Fruit fly (Drosophila melanogaster): ENCODE results near the gene Fancl.

Fancl gene

dm6 chr3R:10052695-10053382 is at the start of gene Fancl, which contains the start of gene Npc2e:
Gene Fancl, minus strand, starts transcription at chr3R:10052869.
Gene Npc2e, plus strand, starts transcription at chr3R:10053332.
- no peak for TF ChIP-seq CTCF (optimal IDR thresholded peaks at IDR 0.05)
- TF ChIP-seq CG8478 (optimal IDR thresholded peaks at IDR 0.05) = no peak

DNA sequence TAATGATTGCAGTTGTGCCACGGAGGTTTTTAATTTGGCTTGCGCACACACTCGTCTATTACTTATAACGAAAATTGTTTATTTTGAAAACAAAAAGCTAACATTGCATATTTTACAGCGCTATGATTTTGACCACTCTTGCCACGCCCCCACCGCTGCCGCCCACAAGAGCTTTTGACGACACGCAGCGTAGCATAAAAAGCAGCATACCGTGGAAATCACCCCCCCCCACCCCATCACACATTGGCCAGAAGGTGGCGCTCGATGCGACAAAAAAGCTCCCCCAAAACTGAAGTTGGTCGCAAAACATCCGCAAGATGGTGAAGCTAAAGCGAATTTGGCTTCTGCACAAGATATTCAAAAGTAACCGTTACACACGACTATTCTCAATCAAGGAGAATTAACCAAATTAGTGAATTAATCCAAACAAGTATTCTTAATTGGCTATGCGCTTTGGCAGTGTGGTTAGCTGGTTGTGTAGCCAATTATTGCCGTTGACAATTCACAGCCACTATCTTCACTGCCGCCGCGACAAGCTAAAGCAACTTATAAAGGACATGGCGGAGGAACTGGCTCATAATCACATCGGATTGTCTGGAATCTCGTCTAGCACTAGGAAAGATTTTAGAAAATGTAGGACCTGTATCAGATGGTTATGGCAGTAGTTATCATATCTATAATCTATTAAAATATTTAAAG is 48.0 kb upstream of the Fancl start:
- TF ChIP-seq CG8478 (optimal IDR thresholded peaks at IDR 0.05) = no peak
- peak; percentile 77 to 78 for TF ChIP-seq CTCF (optimal IDR thresholded peaks at IDR 0.05)

dm6 chr3R:10099401-10099848 is 46.8 kb upstream of the Fancl start:
- no peak for TF ChIP-seq CG8478 (optimal IDR thresholded peaks at IDR 0.05)
- no peak for TF ChIP-seq CTCF (optimal IDR thresholded peaks at IDR 0.05)

DNA sequence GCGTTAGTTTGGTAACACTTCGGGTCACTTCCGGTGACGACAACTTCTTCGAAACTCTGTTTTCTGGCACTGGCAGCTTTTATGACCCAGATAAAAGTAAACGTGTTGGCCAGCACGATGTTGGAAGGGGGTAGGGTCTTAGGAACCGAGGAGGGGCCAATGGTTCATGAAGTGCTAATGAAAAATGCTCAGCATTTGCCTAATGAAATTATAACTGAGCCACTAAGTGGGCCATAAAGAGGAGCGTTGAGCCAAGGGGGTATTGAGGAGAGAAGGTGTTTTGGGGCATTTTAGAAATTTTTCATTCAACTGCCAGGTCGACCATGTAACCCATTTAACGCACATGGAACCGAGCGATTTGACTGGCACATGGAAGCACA is 45.6 kb upstream of the Fancl start:
- TF ChIP-seq CG8478 (optimal IDR thresholded peaks at IDR 0.05) (no peak), CTCF (optimal IDR thresholded peaks at IDR 0.05) (no peak)

- TF ChIP-seq CG8478 (optimal IDR thresholded peaks at IDR 0.05) (no peak), CTCF (optimal IDR thresholded peaks at IDR 0.05) (no peak)
Measured at dm6 chr3R:10097531-10098295, 45.0 kb upstream of the Fancl start.

DNA sequence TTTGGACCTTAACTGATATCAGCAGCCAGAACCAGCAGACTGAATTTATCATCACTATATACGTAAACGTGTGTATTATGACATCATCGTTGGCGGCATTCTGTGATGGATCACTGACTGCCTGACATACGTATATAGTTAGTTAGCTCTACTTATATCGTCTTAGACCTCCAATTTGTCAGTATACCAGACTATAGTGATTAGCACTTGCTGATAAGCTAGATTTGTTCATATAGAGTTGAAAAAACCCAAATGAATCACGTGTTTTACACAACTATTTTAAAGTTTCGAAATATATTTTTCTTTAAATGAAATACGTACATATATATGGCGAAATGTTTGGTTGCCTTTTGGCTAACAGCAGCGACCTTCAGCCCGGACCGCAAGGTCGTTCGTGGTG is 43.1 kb upstream of the Fancl start:
- TF ChIP-seq CTCF (optimal IDR thresholded peaks at IDR 0.05) = no peak
- TF ChIP-seq CG8478 (optimal IDR thresholded peaks at IDR 0.05) = no peak

DNA sequence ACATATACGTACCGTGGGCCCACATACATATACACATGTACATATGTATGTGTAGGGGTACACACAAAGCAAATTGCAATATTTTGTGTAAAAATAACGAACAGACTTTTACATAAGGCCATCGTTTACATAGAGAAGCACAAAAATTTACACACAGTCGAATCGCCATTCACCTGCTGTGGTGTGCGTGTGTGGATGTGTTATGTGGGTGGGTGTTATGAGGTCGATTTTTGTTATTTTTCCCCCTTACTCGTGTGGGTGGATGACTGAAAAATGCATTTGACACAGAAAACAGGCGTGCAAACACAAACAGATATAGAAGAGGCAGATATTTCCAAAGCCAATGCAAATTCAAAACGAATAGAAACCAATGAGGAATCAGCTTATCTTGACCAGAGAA is 42.4 kb upstream of the Fancl start:
- no peak for TF ChIP-seq CTCF (optimal IDR thresholded peaks at IDR 0.05)
- no peak for TF ChIP-seq CG8478 (optimal IDR thresholded peaks at IDR 0.05)

DNA sequence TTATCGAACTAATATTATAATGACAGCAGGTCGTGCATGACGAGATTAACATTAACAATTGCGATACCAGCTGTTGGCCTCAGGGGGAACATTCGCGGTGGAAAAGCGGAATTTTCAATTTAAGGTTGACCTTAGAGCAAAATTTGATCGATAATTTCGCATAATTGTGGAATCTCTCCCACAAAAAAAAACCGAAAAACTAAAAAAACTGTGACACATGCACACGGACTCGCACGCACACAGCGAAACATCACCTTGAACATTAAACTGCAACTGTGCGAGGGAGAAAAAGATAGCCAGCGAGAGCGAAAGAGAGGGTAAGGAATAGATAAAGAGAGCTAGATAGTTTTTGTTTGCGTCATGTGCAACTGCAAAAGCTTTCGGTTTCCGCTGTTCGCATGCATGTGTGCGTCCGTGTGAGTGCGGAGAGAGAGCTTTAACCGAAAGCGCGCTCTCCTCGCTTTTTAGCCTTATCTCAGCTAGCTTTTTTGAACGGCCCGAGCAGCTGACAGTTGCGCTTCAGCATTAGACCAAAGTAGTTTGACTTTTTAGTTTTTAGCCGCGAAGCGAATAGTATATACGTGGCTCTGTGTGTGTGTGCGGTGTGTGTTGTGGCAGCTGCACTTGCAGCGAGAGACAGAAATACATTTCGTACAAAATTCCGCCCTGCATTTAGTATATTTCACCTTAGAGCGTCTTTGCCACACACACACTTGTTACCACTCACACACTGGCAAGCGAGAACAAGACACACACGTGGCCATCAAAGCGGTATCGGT is 40.8 kb upstream of the Fancl start:
- peak; percentile 26 for TF ChIP-seq CG8478 (optimal IDR thresholded peaks at IDR 0.05)
- no peak for TF ChIP-seq CTCF (optimal IDR thresholded peaks at IDR 0.05)

DNA sequence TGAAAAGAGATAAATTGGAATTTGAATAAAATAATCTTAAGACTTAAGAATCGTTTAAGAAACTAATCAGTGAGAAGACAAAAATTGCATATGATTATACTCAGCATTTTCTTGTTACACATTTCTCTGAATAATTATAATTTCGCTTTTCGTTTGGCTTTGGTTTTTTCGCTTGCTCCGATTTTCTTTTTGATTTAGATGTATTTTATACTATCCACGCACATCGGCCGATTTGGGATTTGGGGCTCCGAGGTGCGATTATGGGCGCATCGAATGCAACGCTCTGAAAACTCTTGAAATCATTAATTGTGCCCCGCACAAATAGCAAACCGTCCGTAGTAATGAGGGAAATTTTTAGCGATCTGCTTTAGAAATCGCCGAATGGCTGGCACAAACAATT is 38.8 kb upstream of the Fancl start:
- TF ChIP-seq CG8478 (optimal IDR thresholded peaks at IDR 0.05) (no peak), CTCF (optimal IDR thresholded peaks at IDR 0.05) (no peak)

- TF ChIP-seq CTCF (optimal IDR thresholded peaks at IDR 0.05) (no peak), CG8478 (optimal IDR thresholded peaks at IDR 0.05) (no peak)
Measured at dm6 chr3R:10090906-10091305, 38.2 kb upstream of the Fancl start.

DNA sequence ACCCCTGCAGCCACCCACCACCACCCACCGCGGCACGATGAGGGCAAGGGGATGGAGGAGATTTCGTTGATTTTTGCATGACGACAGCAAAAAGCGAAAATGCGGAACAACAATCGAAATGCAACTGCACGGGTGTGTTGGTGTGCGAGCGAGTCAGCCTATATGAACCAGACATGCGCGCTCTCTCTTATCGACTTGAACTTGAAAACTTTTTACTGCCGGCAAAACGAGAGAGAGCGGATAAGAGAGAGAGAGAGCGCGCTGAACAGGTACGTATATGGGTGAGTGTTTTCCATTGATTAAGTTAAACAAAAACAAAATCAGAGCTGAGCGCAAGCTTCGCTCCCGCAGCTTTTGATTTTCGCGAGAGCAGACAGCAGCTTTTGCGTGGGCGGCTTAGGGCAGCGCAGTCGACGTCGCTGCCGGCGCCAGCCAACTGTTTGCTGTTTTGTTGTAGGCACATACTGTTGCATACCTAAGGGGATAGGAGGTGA is 36.5 kb upstream of the Fancl start:
- TF ChIP-seq CTCF (optimal IDR thresholded peaks at IDR 0.05) (no peak), CG8478 (optimal IDR thresholded peaks at IDR 0.05) (no peak)

DNA sequence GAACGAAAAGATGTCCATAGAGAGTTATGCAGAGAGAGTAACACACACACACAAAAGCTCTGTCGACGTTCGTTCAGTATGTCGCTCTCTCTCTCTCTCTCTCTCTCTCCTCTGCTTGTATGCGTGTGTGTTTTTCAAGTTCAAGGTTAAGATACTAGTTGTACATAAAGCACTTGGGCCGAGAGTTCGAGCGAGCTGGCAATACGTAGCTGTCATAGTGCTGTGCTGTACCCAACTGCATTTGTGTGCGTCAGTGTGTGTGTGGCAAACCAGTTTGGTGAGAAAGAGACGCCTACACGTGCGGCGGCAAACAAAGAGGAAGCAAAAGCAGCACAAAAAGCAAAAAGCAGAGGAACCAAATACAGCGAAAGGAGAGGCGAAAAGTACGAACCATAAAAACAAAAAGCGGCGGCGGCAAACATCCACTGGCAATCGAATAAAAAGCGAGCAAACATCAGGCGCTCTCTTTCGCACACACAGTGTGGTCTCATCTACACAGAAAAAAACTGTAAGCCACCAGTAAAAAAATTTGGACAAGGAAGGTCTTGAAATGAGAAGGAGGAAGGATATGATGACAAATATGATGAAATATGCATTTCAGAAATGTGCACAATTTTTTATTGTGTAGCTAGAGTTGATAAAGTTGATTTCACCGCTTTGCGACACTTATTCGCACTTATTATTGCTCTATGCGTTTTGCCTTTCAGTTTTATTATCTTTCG is 34.7 kb upstream of the Fancl start:
- TF ChIP-seq CTCF (optimal IDR thresholded peaks at IDR 0.05) = no peak
- peak; percentile 41 for TF ChIP-seq CG8478 (optimal IDR thresholded peaks at IDR 0.05)

DNA sequence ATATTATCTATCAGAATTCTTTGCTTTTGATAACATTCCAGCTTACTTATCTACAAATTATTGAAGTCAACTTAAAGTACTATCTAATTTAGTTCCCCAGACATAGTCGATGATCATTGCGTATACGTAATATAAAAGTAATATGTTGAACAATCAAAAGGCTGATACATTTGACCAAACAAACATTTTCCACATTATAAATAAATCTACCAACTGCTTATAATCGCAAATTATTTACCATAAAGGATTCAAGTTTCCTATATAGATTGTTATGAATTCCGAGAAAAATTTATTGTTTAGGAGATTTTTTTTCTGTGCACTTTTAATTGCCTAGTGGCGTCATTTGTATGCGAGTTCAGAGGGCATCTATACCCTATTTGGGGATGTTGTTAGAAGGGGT is 34.0 kb upstream of the Fancl start:
- no peak for TF ChIP-seq CG8478 (optimal IDR thresholded peaks at IDR 0.05)
- no peak for TF ChIP-seq CTCF (optimal IDR thresholded peaks at IDR 0.05)

DNA sequence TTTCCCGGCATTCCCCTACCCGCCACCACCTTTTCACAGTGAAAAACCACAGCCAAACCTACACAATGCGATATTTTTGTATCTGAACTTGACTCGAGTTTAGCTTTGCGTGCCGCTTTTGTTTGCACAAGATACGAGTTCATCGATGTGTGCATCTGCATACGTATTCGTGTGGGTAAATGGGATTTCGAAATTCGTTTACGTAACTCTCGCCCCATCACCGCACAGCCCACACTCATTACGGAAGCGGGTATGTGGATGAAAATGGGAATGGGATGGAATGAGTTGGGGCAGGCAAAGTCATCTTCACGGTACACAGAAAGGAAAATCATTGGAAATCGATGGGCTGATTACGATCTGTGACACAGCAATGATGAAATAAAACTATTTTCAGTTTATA is 33.6 kb upstream of the Fancl start:
- TF ChIP-seq CG8478 (optimal IDR thresholded peaks at IDR 0.05) = no peak
- no peak for TF ChIP-seq CTCF (optimal IDR thresholded peaks at IDR 0.05)

Data from S2 (cell line).